Fruit fly (Drosophila melanogaster) whole organism, embryonic: Measurements from ENCODE around the gene saturn.
A peak's percentile ranks its signal among the peaks of the same experiment; 100 is the strongest.

Experiments
- Awh ChIP-seq: fragments of 200-800 bp; sonication (Bioruptor generic); IDR thresholded peaks from 2 replicates; pipeline ENCODE4, ENCODE4 v1.3.6; 2022; ENCODE audit warnings: missing biosample characterization, missing genetic modification characterization
- CG10209 ChIP-seq: fragments of 200-800 bp; sonication (Bioruptor generic); optimal IDR thresholded peaks from 3 replicates; lab custom pipeline; 2017; ENCODE audit warnings: missing biosample characterization, mild to moderate bottlenecking, missing genetic modification characterization, missing genetic modification reagents
- CG10274 ChIP-seq: fragments of 200-800 bp; sonication (Bioruptor generic); optimal IDR thresholded peaks from 3 replicates; lab custom pipeline; 2017; ENCODE audit warnings: missing biosample characterization, mild to moderate bottlenecking, missing genetic modification characterization
- CG10321 ChIP-seq: fragments of 200-800 bp; sonication (Bioruptor generic); IDR thresholded peaks from 2 replicates; pipeline ENCODE4 v1.3.6; 2022; ENCODE audit warnings: missing biosample characterization, missing genetic modification characterization
- CG10654 ChIP-seq: fragments of 200-800 bp; sonication (Bioruptor generic); optimal IDR thresholded peaks from 2 replicates; lab custom pipeline; 2016; ENCODE audit warnings: missing biosample characterization, missing genetic modification characterization
- CG12236 ChIP-seq: fragments of 200-800 bp; sonication (Bioruptor generic); optimal IDR thresholded peaks from 2 replicates; lab custom pipeline; 2016; ENCODE audit warnings: missing biosample characterization, missing genetic modification characterization
- CG1233 ChIP-seq: fragments of 200-800 bp; sonication (Bioruptor generic); optimal IDR thresholded peaks from 4 replicates; lab custom pipeline; 2018; ENCODE audit warnings: missing biosample characterization, mild to moderate bottlenecking, missing genetic modification characterization
- CG12942 ChIP-seq: fragments of 200-800 bp; sonication (Bioruptor generic); optimal IDR thresholded peaks from 3 replicates; lab custom pipeline; 2016; ENCODE audit warnings: missing biosample characterization, missing genetic modification characterization
- CG13123 ChIP-seq: fragments of 200-800 bp; sonication (Bioruptor generic); optimal IDR thresholded peaks from 2 replicates; lab custom pipeline; 2016; ENCODE audit warnings: missing biosample characterization, missing genetic modification characterization
- CG1603 ChIP-seq: fragments of 200-800 bp; sonication (Bioruptor generic); optimal IDR thresholded peaks from 2 replicates; lab custom pipeline; 2019; ENCODE audit warnings: missing biosample characterization, mild to moderate bottlenecking, missing genetic modification characterization, moderate library complexity
- CG16815 ChIP-seq: fragments of 200-800 bp; sonication (Bioruptor generic); optimal IDR thresholded peaks from 3 replicates; lab custom pipeline; 2017; ENCODE audit warnings: missing biosample characterization, mild to moderate bottlenecking, missing genetic modification characterization
- CG17186 ChIP-seq: fragments of 200-800 bp; sonication (Bioruptor generic); optimal IDR thresholded peaks from 3 replicates; lab custom pipeline; 2017; ENCODE audit warnings: missing biosample characterization, missing genetic modification reagents, missing genetic modification characterization
- CG17359 ChIP-seq: fragments of 200-800 bp; sonication (Bioruptor generic); optimal IDR thresholded peaks from 3 replicates; lab custom pipeline; 2018; ENCODE audit warnings: missing biosample characterization, mild to moderate bottlenecking, missing genetic modification characterization, moderate library complexity
- CG30431 ChIP-seq: fragments of 200-800 bp; sonication (Bioruptor generic); optimal IDR thresholded peaks from 2 replicates; lab custom pipeline; 2017; ENCODE audit warnings: missing biosample characterization, missing genetic modification characterization
- CG34376 ChIP-seq: fragments of 200-800 bp; sonication (Bioruptor generic); optimal IDR thresholded peaks from 2 replicates; lab custom pipeline; 2018; ENCODE audit warnings: missing biosample characterization, mild to moderate bottlenecking, missing genetic modification characterization
- CG3847 ChIP-seq: fragments of 200-800 bp; sonication (Bioruptor generic); IDR thresholded peaks from 2 replicates; pipeline ENCODE4 v1.3.6; 2022; ENCODE audit warnings: missing biosample characterization, missing genetic modification characterization
- CG4360 ChIP-seq: fragments of 200-800 bp; sonication (Bioruptor generic); IDR thresholded peaks from 2 replicates; pipeline ENCODE4 v1.3.6; 2022; ENCODE audit warnings: missing biosample characterization, missing genetic modification characterization
- CG4404 ChIP-seq: fragments of 200-800 bp; sonication (Bioruptor generic); IDR thresholded peaks from 2 replicates; pipeline ENCODE4 v1.3.6; 2022; ENCODE audit warnings: missing biosample characterization, missing genetic modification characterization
- CG4820 ChIP-seq: fragments of 200-800 bp; sonication (Bioruptor generic); optimal IDR thresholded peaks from 3 replicates; lab custom pipeline; 2016; ENCODE audit warnings: missing biosample characterization, missing genetic modification characterization
- CG4854 ChIP-seq: fragments of 200-800 bp; sonication (Bioruptor generic); optimal IDR thresholded peaks from 2 replicates; lab custom pipeline; 2016; ENCODE audit warnings: missing biosample characterization, missing genetic modification characterization, inconsistent platforms
- CG6765 ChIP-seq: fragments of 200-800 bp; sonication (Bioruptor generic); optimal IDR thresholded peaks from 3 replicates; lab custom pipeline; 2017; ENCODE audit warnings: missing biosample characterization, mild to moderate bottlenecking, missing genetic modification characterization
- CG7987 ChIP-seq: fragments of 200-800 bp; sonication (Bioruptor generic); optimal IDR thresholded peaks from 2 replicates; lab custom pipeline; 2018; ENCODE audit warnings: missing biosample characterization, mild to moderate bottlenecking, missing genetic modification characterization, moderate library complexity
- CG8924 ChIP-seq: fragments of 200-800 bp; optimal IDR thresholded peaks from 3 replicates; lab custom pipeline; 2019; ENCODE audit warnings: missing biosample characterization, mild to moderate bottlenecking, missing genetic modification characterization, moderate library complexity
- Camta ChIP-seq: fragments of 200-800 bp; sonication (Bioruptor generic); optimal IDR thresholded peaks from 2 replicates; lab custom pipeline; 2016; ENCODE audit warnings: missing biosample characterization, missing genetic modification characterization
- Doc2 ChIP-seq: fragments of 200-800 bp; sonication (Bioruptor generic); IDR thresholded peaks from 2 replicates; pipeline ENCODE4 v1.3.6; 2022; ENCODE audit warnings: missing biosample characterization, missing genetic modification characterization
- Dp ChIP-seq: fragments of 200-800 bp; sonication (Bioruptor generic); optimal IDR thresholded peaks from 2 replicates; lab custom pipeline; 2018; ENCODE audit warnings: missing biosample characterization, mild to moderate bottlenecking, missing genetic modification characterization, moderate library complexity
- Drgx ChIP-seq: fragments of 200-800 bp; sonication (Bioruptor generic); IDR thresholded peaks from 2 replicates; pipeline ENCODE4 v1.3.6; 2022; ENCODE audit warnings: missing biosample characterization, missing genetic modification characterization
- Jarid2 ChIP-seq: fragments of 200-800 bp; sonication (Bioruptor generic); optimal IDR thresholded peaks from 3 replicates; lab custom pipeline; 2017; ENCODE audit warnings: mild to moderate bottlenecking, missing biosample characterization, missing genetic modification reagents, missing genetic modification characterization
- Kr ChIP-seq: fragments of 200-800 bp; sonication (Bioruptor generic); optimal IDR thresholded peaks from 2 replicates; lab custom pipeline; 2017; ENCODE audit warnings: missing biosample characterization, mild to moderate bottlenecking, missing genetic modification characterization
- Mes4 ChIP-seq: fragments of 200-800 bp; sonication (Bioruptor generic); optimal IDR thresholded peaks from 2 replicates; lab custom pipeline; 2016; ENCODE audit warnings: missing biosample characterization, missing genetic modification characterization
- Mrtf ChIP-seq: fragments of 200-800 bp; sonication (Bioruptor generic); IDR thresholded peaks from 3 replicates; pipeline ENCODE4 v1.3.6; 2022; ENCODE audit warnings: missing biosample characterization, missing genetic modification characterization
- Nf-YB ChIP-seq: fragments of 200-800 bp; sonication (Bioruptor generic); optimal IDR thresholded peaks from 3 replicates; lab custom pipeline; 2019; ENCODE audit warnings: missing biosample characterization, mild to moderate bottlenecking, missing genetic modification characterization, moderate library complexity
- Sox100B ChIP-seq: fragments of 200-800 bp; sonication (Bioruptor generic); optimal IDR thresholded peaks from 3 replicates; lab custom pipeline; 2018; ENCODE audit warnings: missing biosample characterization, mild to moderate bottlenecking, missing genetic modification characterization
- ac ChIP-seq: fragments of 200-800 bp; sonication (Bioruptor generic); optimal IDR thresholded peaks from 3 replicates; lab custom pipeline; 2017; ENCODE audit warnings: missing biosample characterization, mild to moderate bottlenecking, missing genetic modification characterization
- ato ChIP-seq: fragments of 200-800 bp; sonication (Bioruptor generic); IDR thresholded peaks from 2 replicates; pipeline ENCODE4 v1.3.6; 2022; ENCODE audit warnings: missing biosample characterization, missing genetic modification characterization; ENCODE audit not compliant: partially characterized antibody
- bsh ChIP-seq, 2 experiments: fragments of 200-800 bp; sonication (Bioruptor generic); optimal IDR thresholded peaks; 2 replicates each; lab custom pipeline; 2017 to 2018; ENCODE audit warnings: mild to moderate bottlenecking in 2 of 2, missing biosample characterization in 2 of 2, missing genetic modification characterization in 2 of 2, moderate library complexity in 1 of 2
- chif ChIP-seq, 2 experiments: fragments of 200-800 bp; sonication (Bioruptor generic); optimal IDR thresholded peaks; 3 replicates each; lab custom pipeline; 2016; ENCODE audit warnings: missing biosample characterization in 2 of 2, missing genetic modification characterization in 2 of 2
- chn ChIP-seq: fragments of 200-800 bp; sonication (Bioruptor generic); optimal IDR thresholded peaks from 2 replicates; lab custom pipeline; 2016; ENCODE audit warnings: missing biosample characterization, missing genetic modification characterization
- cwo ChIP-seq: fragments of 200-800 bp; sonication (Bioruptor generic); optimal IDR thresholded peaks from 3 replicates; lab custom pipeline; 2017; ENCODE audit warnings: missing biosample characterization, missing genetic modification characterization, mild to moderate bottlenecking, moderate library complexity, missing genetic modification reagents
- gcm2 ChIP-seq: fragments of 200-800 bp; sonication (Bioruptor generic); optimal IDR thresholded peaks from 2 replicates; lab custom pipeline; 2016; ENCODE audit warnings: missing biosample characterization, missing genetic modification characterization
- gem ChIP-seq: fragments of 200-800 bp; sonication (Bioruptor generic); optimal IDR thresholded peaks from 2 replicates; lab custom pipeline; 2019; ENCODE audit warnings: missing biosample characterization, mild to moderate bottlenecking, missing genetic modification characterization, moderate library complexity
- knrl ChIP-seq: fragments of 200-800 bp; sonication (Bioruptor generic); IDR thresholded peaks from 3 replicates; pipeline ENCODE4 v1.3.6; 2022; ENCODE audit warnings: missing biosample characterization, missing genetic modification characterization; ENCODE audit not compliant: partially characterized antibody
- lilli ChIP-seq: fragments of 200-800 bp; sonication (Bioruptor generic); optimal IDR thresholded peaks from 3 replicates; lab custom pipeline; 2016; ENCODE audit warnings: missing biosample characterization, missing genetic modification characterization
- lmd ChIP-seq: fragments of 200-800 bp; sonication (Bioruptor generic); IDR thresholded peaks from 2 replicates; pipeline ENCODE4 v1.3.6; 2022; ENCODE audit warnings: missing biosample characterization, missing genetic modification characterization
- lov ChIP-seq, 2 experiments: fragments of 200-800 bp in 1 of 2; fragments of >200 bp in 1 of 2; sonication (Bioruptor generic) in 1 of 2; IDR thresholded peaks in 1 of 2; optimal IDR thresholded peaks in 1 of 2; 2 replicates in 1 of 2; 3 replicates in 1 of 2; pipeline versions ENCODE4 v1.3.6 to Lab custom; 2017 to 2022; ENCODE audit warnings: missing biosample characterization in 1 of 2, missing genetic modification characterization in 1 of 2
- pzg ChIP-seq: fragments of 200-800 bp; sonication (Bioruptor generic); optimal IDR thresholded peaks from 3 replicates; lab custom pipeline; 2018; ENCODE audit warnings: missing biosample characterization, mild to moderate bottlenecking, missing genetic modification characterization, moderate library complexity
- shn ChIP-seq: fragments of 200-800 bp; sonication (Bioruptor generic); optimal IDR thresholded peaks from 3 replicates; lab custom pipeline; 2016; ENCODE audit warnings: missing biosample characterization, missing genetic modification characterization
- tap ChIP-seq: fragments of 200-800 bp; optimal IDR thresholded peaks from 3 replicates; lab custom pipeline; 2019; ENCODE audit warnings: missing biosample characterization, mild to moderate bottlenecking, missing genetic modification characterization, moderate library complexity
- zfh1 ChIP-seq: fragments of 200-800 bp; sonication (Bioruptor generic); IDR thresholded peaks from 3 replicates; pipeline ENCODE4 v1.3.6; 2022; ENCODE audit warnings: missing biosample characterization, missing genetic modification characterization

saturn gene

dm6 chr3L:14189957-14190624 lies 13.0 kb upstream of the saturn start (continued):
- TF ChIP-seq CG10321 (GFP tag; lab: Robert Waterston, UW) = peak; percentile 43; the same call in 1 of the 2 replicates
- peak; percentile 16 for TF ChIP-seq gem (tag; lab: Kevin White, UChicago)
- peak; percentile 28 for TF ChIP-seq CG10654
- TF ChIP-seq knrl (GFP tag; lab: Robert Waterston, UW) = peak; percentile 27; the same call in 2 of the 3 replicates
- peak; percentile 50 for TF ChIP-seq Drgx
- peak; percentile 22 for TF ChIP-seq CG4820 (GFP tag; lab: Kevin White, UChicago)
- no peak for TF ChIP-seq CG30431
- no peak for TF ChIP-seq Mrtf (GFP tag; lab: Robert Waterston, UW)
- no peak for TF ChIP-seq Jarid2 (GFP tag; lab: Kevin White, UChicago)
- no peak for TF ChIP-seq CG34376 (GFP tag; lab: Kevin White, UChicago)
- TF ChIP-seq chif (GFP tag; optimal IDR thresholded peaks at IDR 0.05; lab: Kevin White, UChicago) = no peak
- TF ChIP-seq gcm2 (GFP tag; lab: Kevin White, UChicago) = no peak
- TF ChIP-seq CG4404 = no peak
- TF ChIP-seq cwo (GFP tag; lab: Kevin White, UChicago) = peak; percentile 2
- peak; percentile 10 for TF ChIP-seq CG10274 (GFP tag; lab: Kevin White, UChicago)
- no peak for TF ChIP-seq CG4360 (GFP tag; lab: Robert Waterston, UW)
- no peak for TF ChIP-seq Camta (GFP tag; lab: Kevin White, UChicago)
- TF ChIP-seq Kr = no peak
- no peak for TF ChIP-seq Awh
- TF ChIP-seq CG17359 (tag; lab: Kevin White, UChicago) = peak; percentile 40
- no peak for TF ChIP-seq CG16815
- no peak for TF ChIP-seq Mes4 (GFP tag; lab: Kevin White, UChicago)
- TF ChIP-seq zfh1 (GFP tag; lab: Robert Waterston, UW) = peak; percentile 40; the same call in 1 of the 3 replicates
- TF ChIP-seq lov (optimal IDR thresholded peaks at IDR 0.05; lab: Kevin White, UChicago) = no peak
- no peak for TF ChIP-seq lov (GFP tag; IDR thresholded peaks at IDR 0.05; lab: Robert Waterston, UW)
- TF ChIP-seq CG7987 = peak; percentile 7
- no peak for TF ChIP-seq Doc2 (GFP tag; lab: Robert Waterston, UW)
- no peak for TF ChIP-seq CG12236
- 0 out of 2 replicates have a peak, but pooled peaks have one; percentile 10 for TF ChIP-seq ato (GFP tag; lab: Robert Waterston, UW)
- no peak for TF ChIP-seq CG6765 (GFP tag; lab: Kevin White, UChicago)
- peak in 1 of 2 experiments; percentile 43 for TF ChIP-seq bsh (GFP tag; optimal IDR thresholded peaks at IDR 0.05; lab: Kevin White, UChicago)
- TF ChIP-seq shn (GFP tag; lab: Kevin White, UChicago) = no peak
- peak; percentile 56 for TF ChIP-seq Dp
- peak; percentile 57 for TF ChIP-seq pzg
- peak; percentile 26 for TF ChIP-seq Sox100B (GFP tag; lab: Kevin White, UChicago)
- peak; percentile 36 for TF ChIP-seq CG1233 (GFP tag; lab: Kevin White, UChicago)
- TF ChIP-seq CG13123 = no peak
- TF ChIP-seq CG8924 (tag; lab: Kevin White, UChicago) = peak; percentile 43
- peak; percentile 34 for TF ChIP-seq CG1603
- peak; percentile 10 for TF ChIP-seq CG10209
- TF ChIP-seq CG4854 = no peak
- peak; percentile 14 for TF ChIP-seq CG12942 (GFP tag; lab: Kevin White, UChicago)
- TF ChIP-seq tap = peak; percentile 51
- TF ChIP-seq ac (GFP tag; lab: Kevin White, UChicago) = no peak
- no peak for TF ChIP-seq CG17186 (GFP tag; lab: Kevin White, UChicago)
- peak; percentile 51 for TF ChIP-seq lilli (GFP tag; lab: Kevin White, UChicago)
- peak; percentile 72 for TF ChIP-seq lmd
- no peak for TF ChIP-seq chn
- peak; percentile 64 for TF ChIP-seq CG3847 (GFP tag; lab: Robert Waterston, UW)
- no peak for TF ChIP-seq Nf-YB (GFP tag; lab: Kevin White, UChicago)
